Fruit fly (Drosophila melanogaster): Measurements from ENCODE around the gene Kap-alpha3.

Kap-alpha3 gene

DNA sequence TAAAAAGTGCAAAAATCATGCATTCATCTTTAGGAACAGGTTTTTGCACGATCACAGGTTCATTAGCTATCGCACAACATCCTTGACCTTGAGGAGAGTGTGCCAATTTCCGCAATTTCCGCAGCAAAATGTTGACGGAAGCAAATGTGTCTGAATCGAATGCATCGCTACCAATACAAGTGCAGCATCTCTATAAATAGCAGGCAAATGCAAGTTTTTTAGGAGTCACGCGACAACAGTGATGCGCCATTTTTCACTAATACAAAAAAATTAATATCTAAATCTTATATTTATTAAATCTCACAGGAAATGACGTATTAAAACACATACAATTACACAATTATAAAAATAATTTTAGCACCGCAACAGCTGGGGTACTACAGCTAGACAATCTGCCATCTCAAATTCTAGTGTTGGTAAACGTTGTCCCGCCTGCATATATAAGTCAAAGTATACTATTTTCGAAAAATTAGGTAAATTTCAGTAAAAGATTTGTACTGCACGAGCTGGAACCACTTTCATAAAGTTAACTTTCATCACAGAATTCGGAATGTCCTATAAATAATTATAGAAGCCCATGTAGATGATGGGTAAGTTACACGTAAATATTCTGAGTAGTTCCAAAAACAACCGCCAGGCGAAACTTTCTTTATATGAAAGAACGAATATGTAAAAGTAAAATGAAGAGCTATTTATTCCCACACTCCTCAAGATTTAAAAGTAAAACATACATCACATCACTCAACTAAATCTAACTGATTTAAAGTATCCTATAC lies 3.5 kb downstream of the Kap-alpha3 start, which contains the start of gene CG9399 (continued):
- TF ChIP-seq maf-S (GFP tag; optimal IDR thresholded peaks at IDR 0.05) (peak; percentile 90), sna (GFP tag; IDR thresholded peaks at IDR 0.05; ENCODE audit: partially characterized antibody) (0 out of 2 replicates have a peak, but pooled peaks have one; percentile 33), Ada2b (GFP tag; IDR thresholded peaks at IDR 0.05) (peak; percentile 95), Optix (GFP tag; IDR thresholded peaks at IDR 0.05) (peak; percentile 98), CG5180 (GFP tag; optimal IDR thresholded peaks at IDR 0.05) (peak; percentile 80), zfh1 (GFP tag; IDR thresholded peaks at IDR 0.05) (peak; percentile 99), disco-r (GFP tag; optimal IDR thresholded peaks at IDR 0.05) (peak; percentile 84), sens (GFP tag) (peak; percentile 99), klu (GFP tag; IDR thresholded peaks at IDR 0.05) (peak; percentile 95), gt (GFP tag; IDR thresholded peaks at IDR 0.05) (peak; percentile 96), CG9727 (GFP tag; optimal IDR thresholded peaks at IDR 0.05) (peak; percentile 96), ems (GFP tag; optimal IDR thresholded peaks at IDR 0.05) (peak; percentile 94), pum (GFP tag; optimal IDR thresholded peaks at IDR 0.05) (peak; percentile 91), CG17568 (GFP tag; optimal IDR thresholded peaks at IDR 0.05) (peak; percentile 95), Dip2 (GFP tag; IDR thresholded peaks at IDR 0.05) (peak; percentile 56), CG3163 (GFP tag; optimal IDR thresholded peaks at IDR 0.05) (peak; percentile 71), luna (GFP tag; optimal IDR thresholded peaks at IDR 0.05) (peak; percentile 77), PHDP (tag; optimal IDR thresholded peaks at IDR 0.05) (peak; percentile 97), sima (GFP tag; optimal IDR thresholded peaks at IDR 0.05) (peak; percentile 83), CG4707 (GFP tag; optimal IDR thresholded peaks at IDR 0.05) (peak; percentile 86), otp (GFP tag; IDR thresholded peaks at IDR 0.05) (peak; percentile 98), CG11723 (GFP tag; optimal IDR thresholded peaks at IDR 0.05) (peak; percentile 95), Neu2 (GFP tag; optimal IDR thresholded peaks at IDR 0.05; ENCODE audit: borderline replicate concordance) (peak; percentile 13), Sox102F (GFP tag; optimal IDR thresholded peaks at IDR 0.05) (peak; percentile 99), mld (GFP tag; IDR thresholded peaks at IDR 0.05; ENCODE audit: partially characterized antibody) (no peak), Nf-YC (tag; optimal IDR thresholded peaks at IDR 0.05) (peak; percentile 84), pzg (GFP tag; optimal IDR thresholded peaks at IDR 0.05) (peak; percentile 59), pnt (GFP tag; optimal IDR thresholded peaks at IDR 0.05) (peak; percentile 92), CG7786 (GFP tag; optimal IDR thresholded peaks at IDR 0.05) (peak; percentile 89), Dp (GFP tag; optimal IDR thresholded peaks at IDR 0.05) (peak; percentile 42), gcm2 (GFP tag; optimal IDR thresholded peaks at IDR 0.05) (peak; percentile 96)

DNA sequence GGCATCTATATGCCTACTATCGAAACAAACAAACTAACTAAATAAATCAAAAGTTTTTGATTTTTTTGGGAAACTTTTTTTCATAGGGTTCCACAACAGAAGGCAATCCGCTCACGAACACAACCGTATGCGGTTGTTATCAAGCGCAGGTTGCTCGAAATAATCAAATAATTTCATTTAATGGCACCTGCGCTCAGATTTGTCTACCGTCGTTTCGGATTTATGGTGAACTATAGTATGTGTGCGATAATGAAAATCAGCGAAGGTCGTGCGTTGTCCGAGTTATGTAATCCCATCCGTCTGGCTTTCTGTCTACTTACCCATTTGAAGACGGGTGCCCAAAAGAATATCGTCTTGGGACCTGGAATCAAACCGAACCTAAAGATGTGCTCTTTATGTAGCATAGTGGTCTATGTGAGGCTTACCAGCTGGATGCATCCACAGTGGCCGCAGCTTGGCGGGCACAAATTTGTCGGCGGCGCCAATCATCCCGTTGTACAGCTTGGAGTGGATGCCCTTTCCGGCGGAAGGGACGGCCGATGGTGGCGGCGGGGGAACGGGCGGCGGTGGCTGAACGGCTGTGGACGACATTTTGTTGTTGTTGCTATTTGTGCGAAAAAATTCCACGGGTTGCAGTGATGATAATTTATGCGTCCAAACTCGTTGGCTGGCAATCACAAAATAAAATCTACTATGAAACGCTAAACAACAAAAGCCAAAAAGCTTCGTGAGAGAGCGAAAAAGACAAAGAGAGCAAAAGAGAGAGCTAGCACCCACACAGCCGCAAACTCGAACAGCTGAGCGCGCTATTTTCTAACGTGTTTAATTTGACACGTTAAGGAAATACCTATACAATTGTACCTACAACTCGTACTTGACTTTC lies 4.4 kb downstream of the Kap-alpha3 start:
- TF ChIP-seq CG14050 (GFP tag; IDR thresholded peaks at IDR 0.05), result no peak
- TF ChIP-seq crol (GFP tag; IDR thresholded peaks at IDR 0.05), result peak; percentile 86
- no peak for TF ChIP-seq kni (GFP tag; optimal IDR thresholded peaks at IDR 0.05)
- peak; percentile 31; the same call in 1 of the 3 replicates for TF ChIP-seq CG11456 (GFP tag; IDR thresholded peaks at IDR 0.05)
- no peak for TF ChIP-seq CHES-1-like (GFP tag; optimal IDR thresholded peaks at IDR 0.05)
- no peak for TF ChIP-seq CG11723 (GFP tag; optimal IDR thresholded peaks at IDR 0.05)
- no peak for TF ChIP-seq Camta (GFP tag; optimal IDR thresholded peaks at IDR 0.05)
- TF ChIP-seq gsb-n (tag; optimal IDR thresholded peaks at IDR 0.05), result no peak
- no peak for TF ChIP-seq YL-1 (GFP tag; optimal IDR thresholded peaks at IDR 0.05)
- TF ChIP-seq Ets97D (GFP tag; optimal IDR thresholded peaks at IDR 0.05), result no peak
- TF ChIP-seq dati (GFP tag; IDR thresholded peaks at IDR 0.05), result no peak
- TF ChIP-seq Rfx (GFP tag; IDR thresholded peaks at IDR 0.05), result 0 out of 2 replicates have a peak, but pooled peaks have one; percentile 32
- no peak for TF ChIP-seq CG12942 (GFP tag; optimal IDR thresholded peaks at IDR 0.05)
- TF ChIP-seq onecut (GFP tag; IDR thresholded peaks at IDR 0.05), result no peak
- TF ChIP-seq CG7987 (GFP tag; optimal IDR thresholded peaks at IDR 0.05), result peak; percentile 47
- no peak for TF ChIP-seq ftz-f1 (GFP tag; optimal IDR thresholded peaks at IDR 0.05)
- no peak for TF ChIP-seq CG18011 (GFP tag; optimal IDR thresholded peaks at IDR 0.05)
- TF ChIP-seq CG12104 (GFP tag; optimal IDR thresholded peaks at IDR 0.05), result peak; percentile 2
- peak; percentile 35; the same call in 1 of the 3 replicates for TF ChIP-seq ci (GFP tag; IDR thresholded peaks at IDR 0.05)

Data from whole organism, embryonic.